Worm (Caenorhabditis elegans) whole organism, L4 larva: ENCODE measurements around the gene cth-1.

Source experiments
- F44E2.7 ChIP-seq: fragments of 200-800 bp; sonication (Bioruptor generic); IDR thresholded peaks from 2 replicates; pipeline ENCODE4 v2.1.2; 2022; ENCODE audit warnings: missing genetic modification characterization, missing compliant biosample characterization
- T20F7.1 ChIP-seq: fragments of 200-800 bp; sonication (Bioruptor generic); optimal IDR thresholded peaks from 2 replicates; lab custom pipeline; 2018; ENCODE audit warnings: mild to moderate bottlenecking, missing genetic modification characterization, missing compliant biosample characterization
- ama-1 ChIP-seq: fragments of 150-350 bp; optimal IDR thresholded peaks from 2 replicates; lab custom pipeline; 2014; ENCODE audit warnings: inconsistent platforms, mixed read lengths
- ceh-32 ChIP-seq: sonication (generic microtip); optimal IDR thresholded peaks from 2 replicates; lab custom pipeline; 2016; ENCODE audit warnings: mild to moderate bottlenecking, missing genetic modification characterization, missing compliant biosample characterization; ENCODE audit not compliant: poor library complexity
- cey-2 ChIP-seq: sonication (generic microtip); optimal IDR thresholded peaks from 3 replicates; lab custom pipeline; 2017; ENCODE audit warnings: missing genetic modification characterization, mild to moderate bottlenecking, missing compliant biosample characterization, antibody characterized with exemption, borderline replicate concordance; ENCODE audit not compliant: insufficient read depth
- daf-12 ChIP-seq: fragments of 150-350 bp; optimal IDR thresholded peaks from 2 replicates; lab custom pipeline; 2014; ENCODE audit warnings: missing biosample characterization, missing genetic modification reagents, missing genetic modification characterization
- daf-16 ChIP-seq, 3 experiments: sonication (generic microtip); optimal IDR thresholded peaks; 2 replicates each; lab custom pipeline; 2016 to 2017; ENCODE audit warnings: missing genetic modification characterization in 3 of 3, missing genetic modification reagents in 3 of 3, mild to moderate bottlenecking in 2 of 3, missing compliant biosample characterization in 2 of 3, missing biosample characterization in 1 of 3, moderate library complexity in 1 of 3
- dmd-6 ChIP-seq: fragments of 200-800 bp; sonication (Bioruptor generic); IDR thresholded peaks from 2 replicates; pipeline ENCODE4 v1.3.6; 2022; ENCODE audit warnings: missing genetic modification reagents, missing genetic modification characterization, missing compliant biosample characterization
- dmd-9 ChIP-seq: fragments of 200-800 bp; sonication (Bioruptor generic); IDR thresholded peaks from 2 replicates; pipeline ENCODE4 v1.3.6; 2022; ENCODE audit warnings: missing genetic modification reagents, missing genetic modification characterization, missing compliant biosample characterization
- dpl-1 ChIP-seq: fragments of 150-350 bp; optimal IDR thresholded peaks from 2 replicates; lab custom pipeline; 2014; ENCODE audit warnings: missing biosample characterization, missing genetic modification reagents, missing genetic modification characterization
- duxl-1 ChIP-seq: sonication (generic microtip); optimal IDR thresholded peaks from 2 replicates; lab custom pipeline; 2016; ENCODE audit warnings: mild to moderate bottlenecking, missing genetic modification characterization, moderate library complexity, missing compliant biosample characterization; ENCODE audit not compliant: poor library complexity
- dve-1 ChIP-seq: sonication (generic microtip); optimal IDR thresholded peaks from 2 replicates; lab custom pipeline; 2017; ENCODE audit warnings: antibody characterized with exemption, mild to moderate bottlenecking, missing genetic modification characterization, missing compliant biosample characterization; ENCODE audit not compliant: insufficient read depth
- hlh-11 ChIP-seq: fragments of 200-800 bp; sonication (Bioruptor generic); optimal IDR thresholded peaks from 2 replicates; lab custom pipeline; 2018; ENCODE audit warnings: mild to moderate bottlenecking, missing genetic modification characterization, missing compliant biosample characterization
- mxl-2 ChIP-seq: fragments of 200-800 bp; sonication (Bioruptor generic); conservative IDR thresholded peaks from 2 replicates; pipeline ENCODE4 v1.3.6; 2022; ENCODE audit warnings: missing genetic modification reagents, missing genetic modification characterization, missing compliant biosample characterization
- nhr-25 ChIP-seq: sonication (generic microtip); optimal IDR thresholded peaks from 2 replicates; lab custom pipeline; 2017; ENCODE audit warnings: missing genetic modification characterization, mild to moderate bottlenecking, missing compliant biosample characterization, antibody characterized with exemption, moderate library complexity, borderline replicate concordance; ENCODE audit not compliant: insufficient read depth
- nhr-28 ChIP-seq: fragments of 150-350 bp; optimal IDR thresholded peaks from 2 replicates; lab custom pipeline; 2014; ENCODE audit warnings: missing biosample characterization, missing genetic modification characterization
- nhr-41 ChIP-seq: fragments of 200-800 bp; sonication (Bioruptor generic); IDR thresholded peaks from 2 replicates; pipeline ENCODE4 v1.3.6; 2022; ENCODE audit warnings: missing genetic modification reagents, missing genetic modification characterization, missing compliant biosample characterization
- nhr-77 ChIP-seq: fragments of 150-350 bp; optimal IDR thresholded peaks from 2 replicates; lab custom pipeline; 2014; ENCODE audit warnings: missing biosample characterization, missing genetic modification characterization
- pha-4 ChIP-seq, 2 experiments: fragments of 150-350 bp in 1 of 2; fragments of 200-800 bp in 1 of 2; sonication (Bioruptor generic) in 1 of 2; IDR thresholded peaks in 1 of 2; optimal IDR thresholded peaks in 1 of 2; 2 replicates each; pipeline versions ENCODE4 v1.3.6 to Lab custom; 2014 to 2022; ENCODE audit warnings: missing genetic modification characterization in 2 of 2, missing genetic modification reagents in 2 of 2, missing biosample characterization in 1 of 2, missing compliant biosample characterization in 1 of 2
- pqm-1 ChIP-seq: sonication (generic microtip); optimal IDR thresholded peaks from 2 replicates; lab custom pipeline; 2017; ENCODE audit warnings: missing biosample characterization, missing genetic modification characterization
- rbr-2 ChIP-seq: sonication (generic microtip); optimal IDR thresholded peaks from 2 replicates; lab custom pipeline; 2016; ENCODE audit warnings: missing genotype, missing genetic modification characterization, missing compliant biosample characterization
- skn-1 ChIP-seq: fragments of 150-350 bp; optimal IDR thresholded peaks from 2 replicates; lab custom pipeline; 2014; ENCODE audit warnings: missing biosample characterization, missing genetic modification characterization
- unc-62 ChIP-seq, 3 experiments: fragments of 150-350 bp in 1 of 3; sonication (generic microtip); optimal IDR thresholded peaks in 2 of 3; peaks in 1 of 3; 1 replicate in 1 of 3; 2 replicates in 2 of 3; lab custom pipeline; 2014 to 2017; ENCODE audit warnings: missing biosample characterization in 3 of 3, missing genetic modification characterization in 3 of 3, missing genetic modification reagents in 3 of 3, missing genotype in 1 of 3

Gene cth-1

ce11 chrV:16120922-16121321, 20.4 kb downstream of the cth-1 start, which contains the start of gene skr-3 (continued):
- TF ChIP-seq mxl-2 (GFP tag; lab: Robert Waterston, UW) = no peak
- peak; percentile 45 for TF ChIP-seq dve-1 (tag; lab: Kevin White, UChicago)
- peak; percentile 54 for TF ChIP-seq pqm-1 (tag; lab: Kevin White, UChicago)
- TF ChIP-seq duxl-1 = no peak
- TF ChIP-seq daf-12 (tag; lab: Kevin White, UChicago) = no peak
- TF ChIP-seq, all 104 proteins: peak for 7

ce11 chrV:16121451-16121850, 21.0 kb downstream of the cth-1 start:
- TF ChIP-seq dmd-9 (GFP tag; lab: Robert Waterston, UW) = no peak
- peak; percentile 60 for TF ChIP-seq nhr-28 (tag; lab: Kevin White, UChicago)
- TF ChIP-seq dve-1 (tag; lab: Kevin White, UChicago) = peak; percentile 32
- no peak for TF ChIP-seq daf-12 (tag; lab: Kevin White, UChicago)
- TF ChIP-seq pha-4 (GFP tag; IDR thresholded peaks at IDR 0.05; lab: Robert Waterston, UW) = no peak
- peak; percentile 7 for TF ChIP-seq pha-4 (tag; optimal IDR thresholded peaks at IDR 0.05; lab: Kevin White, UChicago)
- TF ChIP-seq ama-1 = no peak
- peak; percentile 1 for TF ChIP-seq pqm-1 (tag; lab: Kevin White, UChicago)
- TF ChIP-seq nhr-41 (GFP tag; lab: Robert Waterston, UW) = no peak
- TF ChIP-seq daf-16 (GFP tag; optimal IDR thresholded peaks at IDR 0.05; lab: Kevin White, UChicago) = no peak
- TF ChIP-seq daf-16 (tag; optimal IDR thresholded peaks at IDR 0.05; lab: Kevin White, UChicago) = peak; percentile 29
- peak; percentile 12; the same call in 1 of the 2 replicates for TF ChIP-seq dmd-6 (GFP tag; lab: Robert Waterston, UW)
- TF ChIP-seq nhr-25 (tag; lab: Kevin White, UChicago) = no peak
- no peak for TF ChIP-seq ceh-32
- TF ChIP-seq duxl-1 = no peak
- TF ChIP-seq nhr-77 (tag; lab: Kevin White, UChicago) = no peak

- TF ChIP-seq dpl-1 (GFP tag; lab: Kevin White, UChicago) (no peak), duxl-1 (no peak)
Measured at ce11 chrV:16124739-16125138, 24.3 kb downstream of the cth-1 start, which contains the start of gene nhr-111. Gene nhr-111, minus strand, starts transcription at chrV:16124839.

ce11 chrV:16127401-16127800, 26.9 kb downstream of the cth-1 start, which contains the start of gene fbxa-143:
Gene fbxa-143, minus strand, starts transcription at chrV:16127501.
- TF ChIP-seq skn-1 (tag; lab: Kevin White, UChicago) = no peak
- TF ChIP-seq nhr-28 (tag; lab: Kevin White, UChicago) = peak; percentile 48

ce11 chrV:16129116-16129515, 28.6 kb downstream of the cth-1 start:
- no peak for TF ChIP-seq T20F7.1 (GFP tag; lab: Kevin White, UChicago)
- no peak for TF ChIP-seq cey-2 (tag; lab: Kevin White, UChicago)
- TF ChIP-seq F44E2.7 (GFP tag; lab: Robert Waterston, UW) = no peak
- peak; percentile 38 for TF ChIP-seq dve-1 (tag; lab: Kevin White, UChicago)
- no peak for TF ChIP-seq daf-16 (GFP tag; optimal IDR thresholded peaks at IDR 0.05; lab: Kevin White, UChicago)
- TF ChIP-seq daf-16 (tag; optimal IDR thresholded peaks at IDR 0.05; lab: Kevin White, UChicago) = peak; percentile 38
- TF ChIP-seq pqm-1 (tag; lab: Kevin White, UChicago) = peak; percentile 78
- no peak for TF ChIP-seq hlh-11

ce11 chrV:16131249-16131648, 30.8 kb downstream of the cth-1 start, which contains the start of gene fbxa-142:
Gene fbxa-142, minus strand, starts transcription at chrV:16131349.
- no peak for TF ChIP-seq rbr-2 (tag; lab: Kevin White, UChicago)
- TF ChIP-seq unc-62 (GFP tag; optimal IDR thresholded peaks at IDR 0.05 in 1 of 2; lab: Kevin White, UChicago) = peak in 1 of 2 experiments; percentile 27
- TF ChIP-seq unc-62 (tag; optimal IDR thresholded peaks at IDR 0.05; lab: Kevin White, UChicago) = no peak

- TF ChIP-seq unc-62 (GFP tag; optimal IDR thresholded peaks at IDR 0.05 in 1 of 2; lab: Kevin White, UChicago) (peak in 1 of 2 experiments; percentile 7), unc-62 (tag; optimal IDR thresholded peaks at IDR 0.05; lab: Kevin White, UChicago) (no peak), dmd-6 (GFP tag; lab: Robert Waterston, UW) (no peak), mxl-2 (GFP tag; lab: Robert Waterston, UW) (no peak)
Measured at ce11 chrV:16132215-16132614, 31.7 kb downstream of the cth-1 start.
